Worm (Caenorhabditis elegans) whole organism, young adult: ENCODE data around the gene T07F8.1.

Experiments used
- C17E4.6 ChIP-seq: fragments of 200-800 bp; sonication (Bioruptor generic); IDR thresholded peaks from 2 replicates; pipeline ENCODE4 v1.3.6; 2022; ENCODE audit warnings: missing genetic modification reagents, missing genetic modification characterization, missing compliant biosample characterization
- F10E7.11 ChIP-seq: sonication (generic microtip); optimal IDR thresholded peaks from 2 replicates; lab custom pipeline; 2017; ENCODE audit warnings: mild to moderate bottlenecking, missing genetic modification characterization, moderate library complexity, missing compliant biosample characterization
- F55B11.4 ChIP-seq: sonication (generic microtip); optimal IDR thresholded peaks from 2 replicates; lab custom pipeline; 2016; ENCODE audit warnings: missing compliant biosample characterization, missing genetic modification characterization, borderline replicate concordance; ENCODE audit not compliant: insufficient read depth
- F57A8.1 ChIP-seq: fragments of 200-800 bp; sonication (Bioruptor generic); optimal IDR thresholded peaks from 2 replicates; lab custom pipeline; 2018; ENCODE audit warnings: mild to moderate bottlenecking, missing genetic modification characterization, moderate library complexity, missing compliant biosample characterization
- T07F8.4 ChIP-seq: sonication (generic microtip); optimal IDR thresholded peaks from 2 replicates; lab custom pipeline; 2016; ENCODE audit warnings: mild to moderate bottlenecking, missing genetic modification characterization, moderate library complexity, missing compliant biosample characterization
- T26A5.8 ChIP-seq: sonication (generic microtip); optimal IDR thresholded peaks from 2 replicates; lab custom pipeline; 2016; ENCODE audit warnings: missing genetic modification characterization, missing compliant biosample characterization
- Y53F4B.3 ChIP-seq: fragments of 200-800 bp; sonication (Bioruptor generic); IDR thresholded peaks from 2 replicates; pipeline ENCODE4 v1.3.6; 2022; ENCODE audit warnings: missing genetic modification reagents, missing genetic modification characterization, missing compliant biosample characterization
- Y56A3A.18 ChIP-seq: fragments of 200-800 bp; sonication (Bioruptor generic); IDR thresholded peaks from 2 replicates; pipeline ENCODE4 v1.3.6; 2022; ENCODE audit warnings: missing genetic modification reagents, missing genetic modification characterization, missing compliant biosample characterization
- Y79H2A.3 ChIP-seq: fragments of 200-800 bp; sonication (Bioruptor generic); conservative IDR thresholded peaks from 2 replicates; pipeline ENCODE4 v1.3.6; 2022; ENCODE audit warnings: missing genetic modification reagents, missing genetic modification characterization, missing compliant biosample characterization
- ama-1 ChIP-seq, 3 experiments: fragments of 150-350 bp in 1 of 3; sonication (generic microtip) in 2 of 3; optimal IDR thresholded peaks; 2 replicates each; lab custom pipeline; 2014 to 2018; ENCODE audit warnings: missing biosample characterization in 2 of 3, missing genetic modification characterization in 2 of 3, missing genetic modification reagents in 2 of 3
- attf-5 ChIP-seq: fragments of 200-800 bp; sonication (Bioruptor generic); optimal IDR thresholded peaks from 2 replicates; lab custom pipeline; 2018; ENCODE audit warnings: mild to moderate bottlenecking, missing genetic modification characterization, missing compliant biosample characterization
- attf-6 ChIP-seq: fragments of 200-800 bp; sonication (Bioruptor generic); IDR thresholded peaks from 2 replicates; pipeline ENCODE4 v1.3.6; 2022; ENCODE audit warnings: missing genetic modification reagents, missing genetic modification characterization, missing compliant biosample characterization
- bed-1 ChIP-seq: fragments of 200-800 bp; sonication (Bioruptor generic); IDR thresholded peaks from 2 replicates; pipeline ENCODE4 v1.3.6; 2022; ENCODE audit warnings: missing genetic modification reagents, missing genetic modification characterization, missing compliant biosample characterization
- ccch-3 ChIP-seq: fragments of 200-800 bp; sonication (Bioruptor generic); optimal IDR thresholded peaks from 2 replicates; lab custom pipeline; 2018; ENCODE audit warnings: mild to moderate bottlenecking, missing genetic modification characterization, missing compliant biosample characterization
- cebp-2 ChIP-seq: fragments of 200-800 bp; sonication (Bioruptor generic); IDR thresholded peaks from 2 replicates; pipeline ENCODE4 v1.3.6; 2022; ENCODE audit warnings: missing genetic modification characterization, missing compliant biosample characterization
- ceh-100 ChIP-seq: fragments of 200-800 bp; sonication (Bioruptor generic); IDR thresholded peaks from 2 replicates; pipeline ENCODE4 v1.3.6; 2022; ENCODE audit warnings: missing genetic modification reagents, missing genetic modification characterization, missing compliant biosample characterization
- ceh-27 ChIP-seq: fragments of 200-800 bp; sonication (Bioruptor generic); optimal IDR thresholded peaks from 2 replicates; lab custom pipeline; 2018; ENCODE audit warnings: mild to moderate bottlenecking, missing genetic modification characterization, moderate library complexity, missing compliant biosample characterization
- ceh-40 ChIP-seq: fragments of 200-800 bp; sonication (Bioruptor generic); IDR thresholded peaks from 2 replicates; pipeline ENCODE4 v1.3.6; 2022; ENCODE audit warnings: missing genetic modification characterization, missing compliant biosample characterization
- ceh-58 ChIP-seq: fragments of 200-800 bp; sonication (Bioruptor generic); IDR thresholded peaks from 2 replicates; pipeline ENCODE4 v1.3.6; 2022; ENCODE audit warnings: missing genetic modification characterization, missing compliant biosample characterization
- chd-7 ChIP-seq: sonication (generic microtip); optimal IDR thresholded peaks from 2 replicates; lab custom pipeline; 2016; ENCODE audit warnings: mild to moderate bottlenecking, missing genetic modification characterization, moderate library complexity, missing compliant biosample characterization
- dox-1 ChIP-seq: fragments of 200-800 bp; sonication (Bioruptor generic); IDR thresholded peaks from 2 replicates; pipeline ENCODE4 v1.3.6; 2022; ENCODE audit warnings: missing genetic modification reagents, missing genetic modification characterization, missing compliant biosample characterization
- dpl-1 ChIP-seq: fragments of 150-350 bp; optimal IDR thresholded peaks from 2 replicates; lab custom pipeline; 2014; ENCODE audit warnings: missing biosample characterization, missing genetic modification reagents, missing genetic modification characterization
- egl-44 ChIP-seq: fragments of 200-800 bp; sonication (Bioruptor generic); IDR thresholded peaks from 2 replicates; pipeline ENCODE4 v1.3.6; 2022; ENCODE audit warnings: missing genetic modification reagents, missing genetic modification characterization, missing compliant biosample characterization
- ets-4 ChIP-seq: fragments of 200-800 bp; sonication (Bioruptor generic); optimal IDR thresholded peaks from 2 replicates; lab custom pipeline; 2018; ENCODE audit warnings: mild to moderate bottlenecking, missing genetic modification characterization, missing compliant biosample characterization
- fkh-3 ChIP-seq: sonication (generic microtip); optimal IDR thresholded peaks from 2 replicates; lab custom pipeline; 2016; ENCODE audit warnings: mild to moderate bottlenecking, missing genetic modification characterization, missing compliant biosample characterization
- gei-17 ChIP-seq: fragments of 200-800 bp; sonication (Bioruptor generic); optimal IDR thresholded peaks from 2 replicates; lab custom pipeline; 2018; ENCODE audit warnings: mild to moderate bottlenecking, missing genetic modification characterization, missing compliant biosample characterization
- hsf-1 ChIP-seq: fragments of 200-800 bp; sonication (Bioruptor generic); IDR thresholded peaks from 2 replicates; pipeline ENCODE4 v1.3.6; 2022; ENCODE audit warnings: missing genetic modification reagents, missing genetic modification characterization, missing compliant biosample characterization
- lag-1 ChIP-seq: fragments of 200-800 bp; sonication (Bioruptor generic); IDR thresholded peaks from 2 replicates; pipeline ENCODE4 v1.3.6; 2022; ENCODE audit warnings: missing genetic modification reagents, missing genetic modification characterization, missing compliant biosample characterization
- lin-54 ChIP-seq: fragments of 200-800 bp; sonication (Bioruptor generic); optimal IDR thresholded peaks from 2 replicates; lab custom pipeline; 2018; ENCODE audit warnings: mild to moderate bottlenecking, missing genetic modification characterization, missing compliant biosample characterization
- lir-1 ChIP-seq: fragments of 200-800 bp; sonication (Bioruptor generic); conservative IDR thresholded peaks from 2 replicates; pipeline ENCODE4 v1.3.6; 2022; ENCODE audit warnings: missing genetic modification reagents, missing genetic modification characterization, missing compliant biosample characterization
- madf-8 ChIP-seq: fragments of 200-800 bp; sonication (Bioruptor generic); conservative IDR thresholded peaks from 2 replicates; pipeline ENCODE4 v1.3.6; 2022; ENCODE audit warnings: missing genetic modification reagents, missing genetic modification characterization, missing compliant biosample characterization
- nhr-90 ChIP-seq: sonication (generic microtip); optimal IDR thresholded peaks from 2 replicates; lab custom pipeline; 2016; ENCODE audit warnings: missing genotype, mild to moderate bottlenecking, missing genetic modification characterization, missing compliant biosample characterization
- pha-4 ChIP-seq: fragments of 150-350 bp; sonication (generic microtip); optimal IDR thresholded peaks from 2 replicates; lab custom pipeline; 2014; ENCODE audit warnings: missing biosample characterization, missing genetic modification reagents, missing genetic modification characterization
- rcor-1 ChIP-seq: fragments of 200-800 bp; sonication (Bioruptor generic); IDR thresholded peaks from 2 replicates; pipeline ENCODE4 v1.3.6; 2022; ENCODE audit warnings: missing genetic modification reagents, missing genetic modification characterization, missing compliant biosample characterization
- rec-8 ChIP-seq, 2 experiments: sonication (generic microtip); optimal IDR thresholded peaks; 2 replicates each; lab custom pipeline; 2016; ENCODE audit warnings: mild to moderate bottlenecking in 2 of 2, missing genetic modification characterization in 2 of 2, missing genetic modification reagents in 2 of 2, missing genotype in 2 of 2, missing biosample characterization in 1 of 2, missing compliant biosample characterization in 1 of 2, moderate library complexity in 1 of 2
- repo-1 ChIP-seq: sonication (generic microtip); optimal IDR thresholded peaks from 2 replicates; lab custom pipeline; 2017; ENCODE audit warnings: mild to moderate bottlenecking, missing genetic modification characterization, missing compliant biosample characterization
- rpc-1 ChIP-seq, 2 experiments: fragments of 150-350 bp in 1 of 2; sonication (generic microtip) in 1 of 2; optimal IDR thresholded peaks; 2 replicates each; lab custom pipeline; 2014 to 2018; ENCODE audit warnings: missing biosample characterization in 1 of 2, missing genetic modification characterization in 1 of 2, missing genetic modification reagents in 1 of 2, missing genotype in 1 of 2
- sdz-38 ChIP-seq: sonication (generic microtip); optimal IDR thresholded peaks from 2 replicates; lab custom pipeline; 2016; ENCODE audit warnings: missing genotype, missing genetic modification characterization, missing compliant biosample characterization
- snpc-1.3 ChIP-seq: sonication (generic microtip); optimal IDR thresholded peaks from 2 replicates; lab custom pipeline; 2017; ENCODE audit warnings: missing genetic modification characterization, mild to moderate bottlenecking, missing compliant biosample characterization, antibody characterized with exemption, moderate library complexity, missing genotype, missing genetic modification reagents; ENCODE audit not compliant: insufficient read depth
- snpc-4 ChIP-seq, 5 experiments: fragments of 150-350 bp in 1 of 5; sonication (generic microtip) in 4 of 5; optimal IDR thresholded peaks; 2 replicates each; lab custom pipeline; 2014 to 2018; ENCODE audit warnings: missing genetic modification characterization in 5 of 5, missing biosample characterization in 3 of 5, antibody characterized with exemption in 2 of 5, mild to moderate bottlenecking in 2 of 5, missing compliant biosample characterization in 2 of 5, missing genotype in 2 of 5, moderate library complexity in 2 of 5, missing genetic modification reagents in 1 of 5
- somi-1 ChIP-seq: fragments of 200-800 bp; sonication (Bioruptor generic); optimal IDR thresholded peaks from 2 replicates; lab custom pipeline; 2018; ENCODE audit warnings: mild to moderate bottlenecking, missing genetic modification characterization, missing compliant biosample characterization
- tbp1 ChIP-seq: fragments of 200-800 bp; sonication (Bioruptor generic); optimal IDR thresholded peaks from 2 replicates; lab custom pipeline; 2018; ENCODE audit warnings: mild to moderate bottlenecking, missing genetic modification characterization, missing compliant biosample characterization
- unc-130 ChIP-seq: sonication (generic microtip); optimal IDR thresholded peaks from 2 replicates; lab custom pipeline; 2016; ENCODE audit warnings: missing genetic modification reagents, missing genetic modification characterization, missing compliant biosample characterization
- zim-3 ChIP-seq: sonication (generic microtip); optimal IDR thresholded peaks from 2 replicates; lab custom pipeline; 2017; ENCODE audit warnings: mild to moderate bottlenecking, missing genetic modification characterization, moderate library complexity, missing compliant biosample characterization
- ztf-3 ChIP-seq: fragments of 200-800 bp; sonication (Bioruptor generic); optimal IDR thresholded peaks from 2 replicates; lab custom pipeline; 2018; ENCODE audit warnings: mild to moderate bottlenecking, missing genetic modification characterization, missing compliant biosample characterization

T07F8.1 gene

ce11 chrII:7183493-7184272, 35.5 kb downstream of the T07F8.1 start, which contains the start of gene pdl-1 (continued):
- peak; percentile 53 for TF ChIP-seq snpc-4 (GFP tag; optimal IDR thresholded peaks at IDR 0.05; lab: Kevin White, UChicago)
- TF ChIP-seq snpc-4 (tag; optimal IDR thresholded peaks at IDR 0.05; lab: Kevin White, UChicago): peak; percentile 67 to 83 (median 80)
- TF ChIP-seq ets-4 (GFP tag; lab: Kevin White, UChicago): peak; percentile 62
- peak; percentile 92 for TF ChIP-seq dox-1 (GFP tag; lab: Robert Waterston, UW)
- peak; percentile 91 for TF ChIP-seq nhr-90 (tag; lab: Kevin White, UChicago)
- TF ChIP-seq unc-130 (GFP tag; lab: Kevin White, UChicago): peak; percentile 64
- peak; percentile 94 for TF ChIP-seq bed-1 (GFP tag; lab: Robert Waterston, UW)
- peak; percentile 77 for TF ChIP-seq ceh-100 (GFP tag; lab: Robert Waterston, UW)
- peak; percentile 79 for TF ChIP-seq T26A5.8 (tag; lab: Kevin White, UChicago)
- TF ChIP-seq ztf-3 (GFP tag; lab: Kevin White, UChicago): peak; percentile 51
- TF ChIP-seq fkh-3: peak; percentile 71
- TF ChIP-seq ceh-27 (GFP tag; lab: Kevin White, UChicago): peak; percentile 83
- peak; percentile 67 for TF ChIP-seq rcor-1 (GFP tag; lab: Robert Waterston, UW)
- no peak for TF ChIP-seq F55B11.4
- TF ChIP-seq zim-3: peak; percentile 86
- peak; percentile 91 for TF ChIP-seq Y56A3A.18
- TF ChIP-seq rec-8 (tag; optimal IDR thresholded peaks at IDR 0.05; lab: Kevin White, UChicago): peak; percentile 84 to 97
- TF ChIP-seq C17E4.6 (GFP tag; lab: Robert Waterston, UW): peak; percentile 63; the same call in 1 of the 2 replicates
- TF ChIP-seq egl-44 (GFP tag; lab: Robert Waterston, UW): peak; percentile 94
- peak; percentile 96 for TF ChIP-seq tbp1 (GFP tag; lab: Kevin White, UChicago)
- peak; percentile 95 for TF ChIP-seq cebp-2 (GFP tag; lab: Robert Waterston, UW)
- TF ChIP-seq ccch-3: no peak
- no peak for TF ChIP-seq ceh-58 (GFP tag; lab: Robert Waterston, UW)
- TF ChIP-seq T07F8.4: peak; percentile 86
- TF ChIP-seq lin-54 (GFP tag; lab: Kevin White, UChicago): peak; percentile 78
- TF ChIP-seq sdz-38 (tag; lab: Kevin White, UChicago): no peak
- TF ChIP-seq pha-4 (tag; lab: Kevin White, UChicago): no peak
- TF ChIP-seq ceh-40 (GFP tag; lab: Robert Waterston, UW): peak; percentile 91
- peak; percentile 86 for TF ChIP-seq chd-7 (tag; lab: Kevin White, UChicago)
- TF ChIP-seq Y79H2A.3 (GFP tag; lab: Robert Waterston, UW): peak; percentile 72; the same call in 1 of the 2 replicates
- peak; percentile 71; the same call in 1 of the 2 replicates for TF ChIP-seq lir-1 (GFP tag; lab: Robert Waterston, UW)
- TF ChIP-seq rpc-1 (optimal IDR thresholded peaks at IDR 0.05; lab: Kevin White, UChicago): peak; percentile 99
- peak; percentile 98 for TF ChIP-seq rpc-1 (tag; optimal IDR thresholded peaks at IDR 0.05; lab: Kevin White, UChicago)
- peak; percentile 46 for TF ChIP-seq F57A8.1 (GFP tag; lab: Kevin White, UChicago)
- TF ChIP-seq Y53F4B.3 (GFP tag; lab: Robert Waterston, UW): peak; percentile 68; the same call in 1 of the 2 replicates
- TF ChIP-seq madf-8: peak; percentile 48
- TF ChIP-seq gei-17 (GFP tag; lab: Kevin White, UChicago): peak; percentile 39
- no peak for TF ChIP-seq lag-1 (GFP tag; lab: Robert Waterston, UW)
- peak; percentile 72 for TF ChIP-seq repo-1 (tag; lab: Kevin White, UChicago)
- peak; percentile 82 for TF ChIP-seq attf-5
- TF ChIP-seq F10E7.11 (tag; lab: Kevin White, UChicago): peak; percentile 65
- peak; percentile 76 for TF ChIP-seq somi-1 (GFP tag; lab: Kevin White, UChicago)
- TF ChIP-seq ama-1 (optimal IDR thresholded peaks at IDR 0.05; lab: Kevin White, UChicago): no peak
- TF ChIP-seq ama-1 (GFP tag; optimal IDR thresholded peaks at IDR 0.05; lab: Kevin White, UChicago): peak; percentile 87 to 93
- TF ChIP-seq hsf-1 (GFP tag; lab: Robert Waterston, UW): peak; percentile 50; the same call in 1 of the 2 replicates
- peak; percentile 89 for TF ChIP-seq snpc-1.3
- TF ChIP-seq dpl-1 (GFP tag; lab: Kevin White, UChicago): no peak
- no peak; the same call in none of the 2 replicates for TF ChIP-seq attf-6
